Worm (Caenorhabditis elegans): ENCODE measurements around the gene rpoa-1.

Gene rpoa-1

ce11 chrII:13636596-13636995 lies 58.0 kb downstream of the rpoa-1 start (continued):
- TF ChIP-seq egl-27 (tag; optimal IDR thresholded peaks at IDR 0.05), result no peak
- TF ChIP-seq ZK337.2 (GFP tag; IDR thresholded peaks at IDR 0.05), result no peak
- peak in 1 of 2 experiments; percentile 75 for TF ChIP-seq unc-62 (GFP tag; optimal IDR thresholded peaks at IDR 0.05 in 1 of 2)
- TF ChIP-seq unc-62 (tag; optimal IDR thresholded peaks at IDR 0.05), result no peak
- peak; percentile 10 for TF ChIP-seq nhr-25 (tag; optimal IDR thresholded peaks at IDR 0.05; ENCODE audit: borderline replicate concordance, insufficient read depth)
- TF ChIP-seq duxl-1 (tag; optimal IDR thresholded peaks at IDR 0.05; ENCODE audit: poor library complexity), result peak; percentile 75
- peak; percentile 18 for TF ChIP-seq mep-1 (tag; optimal IDR thresholded peaks at IDR 0.05)

ce11 chrII:13632238-13632637 lies 62.4 kb downstream of the rpoa-1 start, which contains the start of gene tag-10:
TSS of gene tag-10 (plus strand) at chrII:13632584.
- TF ChIP-seq R02D3.7 (tag; optimal IDR thresholded peaks at IDR 0.05) (no peak), mdt-29 (GFP tag; IDR thresholded peaks at IDR 0.05) (no peak), ztf-7 (tag; optimal IDR thresholded peaks at IDR 0.05) (peak; percentile 40), daf-16 (GFP tag; optimal IDR thresholded peaks at IDR 0.05) (peak in 1 of 2 experiments; percentile 73), daf-16 (tag; optimal IDR thresholded peaks at IDR 0.05) (peak; percentile 30), lim-7 (GFP tag; IDR thresholded peaks at IDR 0.05) (no peak)

ce11 chrII:13630690-13631089 lies 63.9 kb downstream of the rpoa-1 start, which contains the start of the genes gst-17 and gst-18:
TSS of gene gst-17 (minus strand) at chrII:13630790.
TSS of gene gst-18 (minus strand) at chrII:13630887.
- TF ChIP-seq F37D6.2 (tag; optimal IDR thresholded peaks at IDR 0.05), result no peak
- TF ChIP-seq nhr-48 (tag; optimal IDR thresholded peaks at IDR 0.05), result no peak
- no peak for TF ChIP-seq hif-1 (tag; optimal IDR thresholded peaks at IDR 0.05)
- no peak for TF ChIP-seq ama-1 (optimal IDR thresholded peaks at IDR 0.05)
- no peak for TF ChIP-seq vab-7 (GFP tag; IDR thresholded peaks at IDR 0.05)
- no peak for TF ChIP-seq ctbp-1 (GFP tag; IDR thresholded peaks at IDR 0.05)

ce11 chrII:13627001-13627400 lies 67.6 kb downstream of the rpoa-1 start, which contains the start of gene gst-19:
TSS of gene gst-19 (minus strand) at chrII:13627145.
- TF ChIP-seq spr-1 (tag; optimal IDR thresholded peaks at IDR 0.05), result no peak
- TF ChIP-seq hlh-11 (tag; optimal IDR thresholded peaks at IDR 0.05), result no peak
- peak; percentile 78 to 93 for TF ChIP-seq hif-1 (tag; optimal IDR thresholded peaks at IDR 0.05)
- peak; percentile 71 for TF ChIP-seq aha-1 (tag)
- TF ChIP-seq nhr-28 (tag; optimal IDR thresholded peaks at IDR 0.05), result peak; percentile 27
- TF ChIP-seq dmd-8 (GFP tag; IDR thresholded peaks at IDR 0.05), result no peak
- TF ChIP-seq nhr-48 (tag; optimal IDR thresholded peaks at IDR 0.05), result no peak
- TF ChIP-seq ztf-11 (tag; optimal IDR thresholded peaks at IDR 0.05), result no peak

ce11 chrII:13624330-13624729 lies 70.3 kb downstream of the rpoa-1 start, which contains the start of gene gst-16:
TSS of gene gst-16 (minus strand) at chrII:13624440.
- TF ChIP-seq nhr-42 (GFP tag; IDR thresholded peaks at IDR 0.05), result no peak
- TF ChIP-seq F49E8.2 (tag; optimal IDR thresholded peaks at IDR 0.05; ENCODE audit: borderline replicate concordance), result no peak
- no peak for TF ChIP-seq lin-29 (GFP tag; IDR thresholded peaks at IDR 0.05)
- TF ChIP-seq php-3 (GFP tag; IDR thresholded peaks at IDR 0.05), result no peak
- TF ChIP-seq zfp-2 (tag; optimal IDR thresholded peaks at IDR 0.05), result no peak
- TF ChIP-seq unc-39 (tag; optimal IDR thresholded peaks at IDR 0.05), result no peak
- no peak for TF ChIP-seq lin-39 (tag; optimal IDR thresholded peaks at IDR 0.05)
- no peak for TF ChIP-seq lim-7 (GFP tag; IDR thresholded peaks at IDR 0.05)
- TF ChIP-seq lir-3 (tag; optimal IDR thresholded peaks at IDR 0.05), result no peak
- TF ChIP-seq ceh-82 (tag; optimal IDR thresholded peaks at IDR 0.05), result no peak
- TF ChIP-seq aly-2 (tag; optimal IDR thresholded peaks at IDR 0.05), result no peak
- no peak for TF ChIP-seq unc-62 (GFP tag; optimal IDR thresholded peaks at IDR 0.05 in 1 of 2)
- no peak for TF ChIP-seq unc-62 (tag; optimal IDR thresholded peaks at IDR 0.05)
- TF ChIP-seq nhr-48 (tag; optimal IDR thresholded peaks at IDR 0.05), result peak; percentile 16
- no peak for TF ChIP-seq fkh-10 (GFP tag; optimal IDR thresholded peaks at IDR 0.05)
- TF ChIP-seq spr-1 (tag; optimal IDR thresholded peaks at IDR 0.05), result no peak
- no peak for TF ChIP-seq D1046.2 (GFP tag; IDR thresholded peaks at IDR 0.05)
- no peak for TF ChIP-seq mep-1 (tag; optimal IDR thresholded peaks at IDR 0.05)
- no peak for TF ChIP-seq Y75B8A.6 (GFP tag; IDR thresholded peaks at IDR 0.05)
- no peak for TF ChIP-seq ztf-11 (tag; optimal IDR thresholded peaks at IDR 0.05)
- TF ChIP-seq nhr-41 (GFP tag; IDR thresholded peaks at IDR 0.05), result no peak
- TF ChIP-seq hmg-1.1 (GFP tag; IDR thresholded peaks at IDR 0.05), result no peak
- TF ChIP-seq daf-16 (GFP tag; optimal IDR thresholded peaks at IDR 0.05), result no peak
- TF ChIP-seq daf-16 (tag; optimal IDR thresholded peaks at IDR 0.05), result peak; percentile 26
- TF ChIP-seq aha-1 (tag), result peak; percentile 39
- TF ChIP-seq pqm-1 (tag; optimal IDR thresholded peaks at IDR 0.05), result no peak
- TF ChIP-seq lin-15B (tag; optimal IDR thresholded peaks at IDR 0.05), result no peak
- TF ChIP-seq hif-1 (tag; optimal IDR thresholded peaks at IDR 0.05), result no peak
- no peak for TF ChIP-seq tag-97 (GFP tag; IDR thresholded peaks at IDR 0.05)
